Worm (Caenorhabditis elegans) whole organism, late embryonic: Measurements from ENCODE around the gene C02E7.6.
A peak's percentile ranks its signal among the peaks of the same experiment; 100 is the strongest.

Experiments
- C08G9.2 ChIP-seq: sonication (generic microtip); optimal IDR thresholded peaks from 2 replicates; lab custom pipeline; 2016; ENCODE audit warnings: mild to moderate bottlenecking, missing genetic modification characterization, moderate library complexity, missing compliant biosample characterization
- C38D4.7 ChIP-seq: fragments of 200-800 bp; sonication (Bioruptor generic); optimal IDR thresholded peaks from 2 replicates; lab custom pipeline; 2018; ENCODE audit warnings: mild to moderate bottlenecking, missing genetic modification characterization, moderate library complexity, missing compliant biosample characterization
- F13H6.1 ChIP-seq: sonication (generic microtip); optimal IDR thresholded peaks from 2 replicates; lab custom pipeline; 2016; ENCODE audit warnings: missing genetic modification characterization, missing compliant biosample characterization
- K02D7.2 ChIP-seq: sonication (generic microtip); optimal IDR thresholded peaks from 2 replicates; lab custom pipeline; 2017; ENCODE audit warnings: mild to moderate bottlenecking, missing genetic modification characterization, missing compliant biosample characterization
- K09A11.1 ChIP-seq: sonication (generic microtip); optimal IDR thresholded peaks from 2 replicates; lab custom pipeline; 2017; ENCODE audit warnings: antibody characterized with exemption, mild to moderate bottlenecking, missing genetic modification characterization, missing compliant biosample characterization; ENCODE audit not compliant: insufficient read depth
- ama-1 ChIP-seq: fragments of 150-350 bp; optimal IDR thresholded peaks from 2 replicates; lab custom pipeline; 2014
- ceh-18 ChIP-seq: sonication (generic microtip); optimal IDR thresholded peaks from 2 replicates; lab custom pipeline; 2016; ENCODE audit warnings: missing genetic modification characterization, missing compliant biosample characterization
- ceh-22 ChIP-seq: sonication (generic microtip); optimal IDR thresholded peaks from 2 replicates; lab custom pipeline; 2017; ENCODE audit warnings: missing biosample characterization, missing genetic modification characterization
- ceh-24 ChIP-seq: sonication (generic microtip); optimal IDR thresholded peaks from 2 replicates; lab custom pipeline; 2016; ENCODE audit warnings: mild to moderate bottlenecking, missing genetic modification characterization, missing compliant biosample characterization
- ceh-30 ChIP-seq: fragments of 150-350 bp; optimal IDR thresholded peaks from 2 replicates; lab custom pipeline; 2014; ENCODE audit warnings: missing biosample characterization, missing genetic modification characterization
- ceh-48 ChIP-seq: sonication (generic microtip); optimal IDR thresholded peaks from 2 replicates; lab custom pipeline; 2016; ENCODE audit warnings: missing genetic modification characterization, inconsistent platforms, missing compliant biosample characterization
- ceh-6 ChIP-seq: fragments of 200-800 bp; sonication (Bioruptor generic); optimal IDR thresholded peaks from 2 replicates; lab custom pipeline; 2018; ENCODE audit warnings: mild to moderate bottlenecking, missing genetic modification characterization, missing compliant biosample characterization
- dmd-4 ChIP-seq: sonication (generic microtip); optimal IDR thresholded peaks from 2 replicates; lab custom pipeline; 2016; ENCODE audit warnings: borderline replicate concordance, missing genetic modification characterization, missing compliant biosample characterization
- ets-4 ChIP-seq: sonication (generic microtip); optimal IDR thresholded peaks from 2 replicates; lab custom pipeline; 2016; ENCODE audit warnings: missing genetic modification characterization, missing compliant biosample characterization
- eyg-1 ChIP-seq: sonication (generic microtip); optimal IDR thresholded peaks from 2 replicates; lab custom pipeline; 2016; ENCODE audit warnings: missing genotype, missing genetic modification characterization, missing compliant biosample characterization
- gmeb-2 ChIP-seq: sonication (generic microtip); optimal IDR thresholded peaks from 2 replicates; lab custom pipeline; 2016; ENCODE audit warnings: missing genetic modification characterization, inconsistent platforms, missing compliant biosample characterization
- hlh-30 ChIP-seq: sonication (generic microtip); optimal IDR thresholded peaks from 2 replicates; lab custom pipeline; 2017; ENCODE audit warnings: antibody characterized with exemption, missing genetic modification characterization, missing compliant biosample characterization; ENCODE audit not compliant: insufficient read depth
- hlh-6 ChIP-seq: sonication (generic microtip); optimal IDR thresholded peaks from 2 replicates; lab custom pipeline; 2016; ENCODE audit warnings: missing genotype, missing genetic modification characterization, missing compliant biosample characterization
- hlh-8 ChIP-seq: sonication (generic microtip); optimal IDR thresholded peaks from 2 replicates; lab custom pipeline; 2016; ENCODE audit warnings: missing genotype, missing genetic modification characterization, missing compliant biosample characterization
- lin-11 ChIP-seq: fragments of 200-800 bp; sonication (Bioruptor generic); optimal IDR thresholded peaks from 2 replicates; lab custom pipeline; 2018; ENCODE audit warnings: mild to moderate bottlenecking, missing genetic modification characterization, missing compliant biosample characterization
- madf-2 ChIP-seq: sonication (generic microtip); optimal IDR thresholded peaks from 2 replicates; lab custom pipeline; 2017; ENCODE audit warnings: missing genetic modification characterization, missing compliant biosample characterization
- mec-3 ChIP-seq: sonication (generic microtip); optimal IDR thresholded peaks from 2 replicates; lab custom pipeline; 2016; ENCODE audit warnings: borderline replicate concordance, missing genetic modification characterization, missing compliant biosample characterization
- nfya-1 ChIP-seq: sonication (generic microtip); optimal IDR thresholded peaks from 2 replicates; lab custom pipeline; 2017; ENCODE audit warnings: missing genetic modification characterization, mild to moderate bottlenecking, missing compliant biosample characterization, antibody characterized with exemption, moderate library complexity
- nhr-11 ChIP-seq: fragments of 150-350 bp; optimal IDR thresholded peaks from 2 replicates; lab custom pipeline; 2014; ENCODE audit warnings: missing biosample characterization, missing genetic modification characterization
- nhr-232 ChIP-seq: sonication (generic microtip); optimal IDR thresholded peaks from 2 replicates; lab custom pipeline; 2016; ENCODE audit warnings: missing genetic modification characterization, missing compliant biosample characterization
- npax-4 ChIP-seq: sonication (generic microtip); optimal IDR thresholded peaks from 2 replicates; lab custom pipeline; 2016; ENCODE audit warnings: missing genetic modification characterization, missing compliant biosample characterization
- odd-2 ChIP-seq: sonication (generic microtip); optimal IDR thresholded peaks from 2 replicates; lab custom pipeline; 2017; ENCODE audit warnings: antibody characterized with exemption, mild to moderate bottlenecking, missing genetic modification characterization, missing compliant biosample characterization
- pag-3 ChIP-seq: sonication (generic microtip); optimal IDR thresholded peaks from 2 replicates; lab custom pipeline; 2016; ENCODE audit warnings: missing compliant biosample characterization, missing genetic modification characterization, borderline replicate concordance
- pat-9 ChIP-seq: fragments of 200-800 bp; sonication (Bioruptor generic); optimal IDR thresholded peaks from 2 replicates; lab custom pipeline; 2018; ENCODE audit warnings: mild to moderate bottlenecking, missing genetic modification characterization, moderate library complexity, missing compliant biosample characterization
- pax-1 ChIP-seq: fragments of 150-350 bp; optimal IDR thresholded peaks from 2 replicates; lab custom pipeline; 2014; ENCODE audit warnings: missing biosample characterization, missing genetic modification characterization
- pha-2 ChIP-seq: sonication (generic microtip); optimal IDR thresholded peaks from 2 replicates; lab custom pipeline; 2017; ENCODE audit warnings: mild to moderate bottlenecking, missing genetic modification characterization, missing compliant biosample characterization
- pha-4 ChIP-seq: fragments of 150-350 bp; optimal IDR thresholded peaks from 2 replicates; lab custom pipeline; 2018; ENCODE audit warnings: missing biosample characterization, missing genetic modification reagents, missing genetic modification characterization
- ref-2 ChIP-seq: sonication (generic microtip); optimal IDR thresholded peaks from 2 replicates; lab custom pipeline; 2016; ENCODE audit warnings: missing genetic modification characterization, missing compliant biosample characterization
- sox-2 ChIP-seq: fragments of 200-800 bp; sonication (Bioruptor generic); IDR thresholded peaks from 2 replicates; pipeline ENCODE4 v1.3.6; 2022; ENCODE audit warnings: missing genetic modification reagents, missing genetic modification characterization, missing compliant biosample characterization
- sox-4 ChIP-seq: sonication (generic microtip); optimal IDR thresholded peaks from 2 replicates; lab custom pipeline; 2017; ENCODE audit warnings: mild to moderate bottlenecking, missing genetic modification characterization, inconsistent platforms, missing compliant biosample characterization
- ttx-3 ChIP-seq: sonication (generic microtip); optimal IDR thresholded peaks from 2 replicates; lab custom pipeline; 2016; ENCODE audit warnings: missing genetic modification reagents, missing genetic modification characterization, missing compliant biosample characterization
- unc-3 ChIP-seq, 2 experiments: fragments of 200-800 bp in 1 of 2; sonication (Bioruptor generic) in 1 of 2; sonication (generic microtip) in 1 of 2; conservative IDR thresholded peaks in 1 of 2; optimal IDR thresholded peaks in 1 of 2; 2 replicates each; pipeline versions ENCODE4 v1.3.6 to Lab custom; 2016 to 2022; ENCODE audit warnings: missing compliant biosample characterization in 2 of 2, missing genetic modification characterization in 2 of 2, missing genetic modification reagents in 1 of 2
- unc-42 ChIP-seq: sonication (generic microtip); optimal IDR thresholded peaks from 2 replicates; lab custom pipeline; 2016; ENCODE audit warnings: missing genotype, missing genetic modification characterization, missing compliant biosample characterization
- unc-55 ChIP-seq: sonication (generic microtip); optimal IDR thresholded peaks from 2 replicates; lab custom pipeline; 2017; ENCODE audit warnings: missing biosample characterization, missing genetic modification reagents, missing genetic modification characterization
- unc-86 ChIP-seq: sonication (generic microtip); optimal IDR thresholded peaks from 2 replicates; lab custom pipeline; 2016; ENCODE audit warnings: missing genetic modification characterization, missing compliant biosample characterization
- zip-5 ChIP-seq: sonication (generic microtip); optimal IDR thresholded peaks from 2 replicates; lab custom pipeline; 2016; ENCODE audit warnings: missing genetic modification characterization, missing compliant biosample characterization
- ztf-16 ChIP-seq: sonication (generic microtip); optimal IDR thresholded peaks from 2 replicates; lab custom pipeline; 2017; ENCODE audit warnings: missing genetic modification characterization, missing compliant biosample characterization

The C02E7.6 gene

ce11 chrV:4960686-4961085, 41.7 kb downstream of the C02E7.6 start:
- no peak for TF ChIP-seq pat-9
- TF ChIP-seq ceh-18, result no peak
- no peak for TF ChIP-seq zip-5
- no peak for TF ChIP-seq nfya-1 (tag; lab: Kevin White, UChicago)
- TF ChIP-seq dmd-4 (tag; lab: Kevin White, UChicago), result no peak
- no peak for TF ChIP-seq F13H6.1 (tag; lab: Kevin White, UChicago)
- no peak for TF ChIP-seq unc-3 (GFP tag; conservative IDR thresholded peaks at IDR 0.05; lab: Robert Waterston, UW)
- TF ChIP-seq unc-3 (tag; optimal IDR thresholded peaks at IDR 0.05; lab: Kevin White, UChicago), result no peak
- no peak for TF ChIP-seq unc-86 (tag; lab: Kevin White, UChicago)
- no peak for TF ChIP-seq ceh-30 (tag; lab: Kevin White, UChicago)
- TF ChIP-seq hlh-30 (tag; lab: Kevin White, UChicago), result no peak
- TF ChIP-seq ama-1 (lab: Kevin White, UChicago), result no peak
- no peak for TF ChIP-seq C08G9.2
- TF ChIP-seq nhr-11 (tag; lab: Kevin White, UChicago), result no peak
- TF ChIP-seq ceh-6 (GFP tag; lab: Kevin White, UChicago), result no peak
- no peak for TF ChIP-seq madf-2 (tag; lab: Kevin White, UChicago)
- TF ChIP-seq K09A11.1 (tag; lab: Kevin White, UChicago), result no peak
- no peak for TF ChIP-seq ceh-24 (tag; lab: Kevin White, UChicago)
- TF ChIP-seq odd-2 (tag; lab: Kevin White, UChicago), result no peak
- TF ChIP-seq K02D7.2 (tag; lab: Kevin White, UChicago), result no peak
- TF ChIP-seq mec-3 (tag; lab: Kevin White, UChicago), result no peak

- TF ChIP-seq pha-2 (tag; lab: Kevin White, UChicago) (no peak), ceh-48 (tag; lab: Kevin White, UChicago) (peak; percentile 27), nfya-1 (tag; lab: Kevin White, UChicago) (peak; percentile 14), unc-55 (peak; percentile 13), unc-42 (tag; lab: Kevin White, UChicago) (peak; percentile 33), pax-1 (tag; lab: Kevin White, UChicago) (no peak)
- TF ChIP-seq, all 69 proteins: peak for 4
Measured at ce11 chrV:4962968-4963367, 44.0 kb downstream of the C02E7.6 start, which contains the start of gene tam-1. Gene tam-1, minus strand, starts transcription at chrV:4963102.

ce11 chrV:4963606-4964005, 44.6 kb downstream of the C02E7.6 start:
- TF ChIP-seq npax-4 (tag; lab: Kevin White, UChicago) (no peak), hlh-6 (tag; lab: Kevin White, UChicago) (no peak), ceh-22 (tag; lab: Kevin White, UChicago) (no peak), madf-2 (tag; lab: Kevin White, UChicago) (no peak), ceh-6 (GFP tag; lab: Kevin White, UChicago) (no peak), unc-42 (tag; lab: Kevin White, UChicago) (no peak), sox-2 (no peak), ref-2 (tag; lab: Kevin White, UChicago) (no peak), ets-4 (tag; lab: Kevin White, UChicago) (no peak), ceh-30 (tag; lab: Kevin White, UChicago) (no peak), dmd-4 (tag; lab: Kevin White, UChicago) (no peak)

- TF ChIP-seq madf-2 (tag; lab: Kevin White, UChicago), result no peak
- no peak for TF ChIP-seq eyg-1 (tag; lab: Kevin White, UChicago)
- peak; percentile 70 for TF ChIP-seq unc-42 (tag; lab: Kevin White, UChicago)
- TF ChIP-seq sox-4, result no peak
- TF ChIP-seq ztf-16 (tag; lab: Kevin White, UChicago), result no peak
- TF ChIP-seq lin-11 (tag; lab: Kevin White, UChicago), result no peak
- no peak for TF ChIP-seq odd-2 (tag; lab: Kevin White, UChicago)
- TF ChIP-seq hlh-6 (tag; lab: Kevin White, UChicago), result peak; percentile 39
- peak; percentile 65 for TF ChIP-seq nfya-1 (tag; lab: Kevin White, UChicago)
- TF ChIP-seq C38D4.7 (GFP tag; lab: Kevin White, UChicago), result no peak
- TF ChIP-seq ttx-3 (tag; lab: Kevin White, UChicago), result no peak
- TF ChIP-seq ama-1 (lab: Kevin White, UChicago), result no peak
- TF ChIP-seq ref-2 (tag; lab: Kevin White, UChicago), result peak; percentile 64
- TF ChIP-seq ceh-22 (tag; lab: Kevin White, UChicago), result no peak
- no peak for TF ChIP-seq zip-5
- no peak for TF ChIP-seq pha-4
- TF ChIP-seq dmd-4 (tag; lab: Kevin White, UChicago), result no peak
- TF ChIP-seq mec-3 (tag; lab: Kevin White, UChicago), result no peak
- TF ChIP-seq npax-4 (tag; lab: Kevin White, UChicago), result no peak
- peak; percentile 39 for TF ChIP-seq ceh-18
- TF ChIP-seq hlh-30 (tag; lab: Kevin White, UChicago), result peak; percentile 7
- TF ChIP-seq pag-3, result no peak
- no peak for TF ChIP-seq gmeb-2
- TF ChIP-seq nhr-232 (tag; lab: Kevin White, UChicago), result no peak
- TF ChIP-seq hlh-8 (tag; lab: Kevin White, UChicago), result no peak
Measured at ce11 chrV:4964020-4964635, 45.1 kb downstream of the C02E7.6 start.
